Fruit fly (Drosophila melanogaster): Measurements from ENCODE around the gene CG7781.

DNA sequence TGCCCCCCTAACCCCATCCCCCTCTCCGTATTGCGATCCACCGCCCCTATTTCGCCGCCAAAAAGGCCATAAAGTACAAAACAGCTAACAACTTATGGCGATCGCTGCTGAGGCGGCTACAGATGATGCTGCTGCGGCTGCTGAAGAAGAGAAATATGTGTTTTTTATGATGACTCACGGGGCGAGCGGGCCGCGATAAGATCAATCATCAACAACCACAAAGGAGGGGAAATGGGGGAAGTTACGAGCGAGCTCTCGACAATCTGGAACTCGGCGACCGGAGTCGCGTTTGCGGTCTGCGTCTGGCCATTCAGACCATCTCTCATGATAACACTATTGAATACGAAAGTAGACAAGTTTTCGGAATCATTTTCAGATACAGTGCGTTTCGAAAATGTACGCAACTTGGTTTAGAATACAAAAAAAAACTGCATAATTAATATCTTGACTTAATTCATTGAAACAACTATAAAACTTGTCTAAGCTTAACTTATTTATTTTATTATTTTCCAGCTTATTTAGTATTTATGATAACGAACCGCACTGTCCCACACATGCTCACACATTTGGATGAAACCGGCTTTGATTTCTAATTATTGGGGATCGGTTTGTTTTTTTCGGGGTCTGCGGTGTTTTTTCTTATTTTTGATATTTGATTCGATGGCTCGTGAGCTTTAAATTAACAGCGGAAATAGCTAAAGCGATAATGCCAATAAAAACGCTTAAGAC lies 32.9 kb downstream of the CG7781 start:
- TF ChIP-seq CG8478 (optimal IDR thresholded peaks at IDR 0.05) (no peak), CTCF (optimal IDR thresholded peaks at IDR 0.05) (no peak)

All from S2 (cell line).